Worm (Caenorhabditis elegans) whole organism, late embryonic: ENCODE results near the gene zip-6.
A peak's percentile ranks its signal among the peaks of the same experiment; 100 is the strongest.
"Not testable (repeated sequence)": the region's sequence is repeated elsewhere in the genome, so short reads cannot be mapped to it uniquely, and the experiment has no call there.

Experiments used
- C08G9.2 ChIP-seq: sonication (generic microtip); optimal IDR thresholded peaks from 2 replicates; lab custom pipeline; 2016; ENCODE audit warnings: mild to moderate bottlenecking, missing genetic modification characterization, moderate library complexity, missing compliant biosample characterization
- F13H6.1 ChIP-seq: sonication (generic microtip); optimal IDR thresholded peaks from 2 replicates; lab custom pipeline; 2016; ENCODE audit warnings: missing genetic modification characterization, missing compliant biosample characterization
- K02D7.2 ChIP-seq: sonication (generic microtip); optimal IDR thresholded peaks from 2 replicates; lab custom pipeline; 2017; ENCODE audit warnings: mild to moderate bottlenecking, missing genetic modification characterization, missing compliant biosample characterization
- Y22D7AL.16 ChIP-seq: sonication (generic microtip); optimal IDR thresholded peaks from 2 replicates; lab custom pipeline; 2016; ENCODE audit warnings: missing genetic modification characterization, missing compliant biosample characterization
- ahr-1 ChIP-seq: sonication (generic microtip); optimal IDR thresholded peaks from 2 replicates; lab custom pipeline; 2016; ENCODE audit warnings: missing genetic modification characterization, missing compliant biosample characterization
- ceh-18 ChIP-seq: sonication (generic microtip); optimal IDR thresholded peaks from 2 replicates; lab custom pipeline; 2016; ENCODE audit warnings: missing genetic modification characterization, missing compliant biosample characterization
- ceh-19 ChIP-seq: fragments of 200-800 bp; sonication (Bioruptor generic); optimal IDR thresholded peaks from 2 replicates; lab custom pipeline; 2018; ENCODE audit warnings: mild to moderate bottlenecking, missing genetic modification characterization, missing compliant biosample characterization
- ceh-24 ChIP-seq: sonication (generic microtip); optimal IDR thresholded peaks from 2 replicates; lab custom pipeline; 2016; ENCODE audit warnings: mild to moderate bottlenecking, missing genetic modification characterization, missing compliant biosample characterization
- ceh-31 ChIP-seq: sonication (generic microtip); optimal IDR thresholded peaks from 2 replicates; lab custom pipeline; 2016; ENCODE audit warnings: missing genetic modification characterization, missing compliant biosample characterization
- ceh-48 ChIP-seq: sonication (generic microtip); optimal IDR thresholded peaks from 2 replicates; lab custom pipeline; 2016; ENCODE audit warnings: missing genetic modification characterization, inconsistent platforms, missing compliant biosample characterization
- elt-2 ChIP-seq: sonication (generic microtip); optimal IDR thresholded peaks from 2 replicates; lab custom pipeline; 2016; ENCODE audit warnings: missing genetic modification reagents, missing genetic modification characterization, missing compliant biosample characterization
- elt-4 ChIP-seq: sonication (generic microtip); optimal IDR thresholded peaks from 2 replicates; lab custom pipeline; 2016; ENCODE audit warnings: missing genetic modification characterization, missing compliant biosample characterization
- eyg-1 ChIP-seq: sonication (generic microtip); optimal IDR thresholded peaks from 2 replicates; lab custom pipeline; 2016; ENCODE audit warnings: missing genotype, missing genetic modification characterization, missing compliant biosample characterization
- hlh-13 ChIP-seq: fragments of 200-800 bp; sonication (Bioruptor generic); optimal IDR thresholded peaks from 2 replicates; lab custom pipeline; 2018; ENCODE audit warnings: mild to moderate bottlenecking, missing genetic modification characterization, missing compliant biosample characterization
- hlh-15 ChIP-seq: sonication (generic microtip); optimal IDR thresholded peaks from 2 replicates; lab custom pipeline; 2016; ENCODE audit warnings: missing genetic modification characterization, missing compliant biosample characterization
- hlh-8 ChIP-seq: sonication (generic microtip); optimal IDR thresholded peaks from 2 replicates; lab custom pipeline; 2016; ENCODE audit warnings: missing genotype, missing genetic modification characterization, missing compliant biosample characterization
- nfya-1 ChIP-seq: sonication (generic microtip); optimal IDR thresholded peaks from 2 replicates; lab custom pipeline; 2017; ENCODE audit warnings: missing genetic modification characterization, mild to moderate bottlenecking, missing compliant biosample characterization, antibody characterized with exemption, moderate library complexity
- nhr-11 ChIP-seq: fragments of 150-350 bp; optimal IDR thresholded peaks from 2 replicates; lab custom pipeline; 2014; ENCODE audit warnings: missing biosample characterization, missing genetic modification characterization
- odd-2 ChIP-seq: sonication (generic microtip); optimal IDR thresholded peaks from 2 replicates; lab custom pipeline; 2017; ENCODE audit warnings: antibody characterized with exemption, mild to moderate bottlenecking, missing genetic modification characterization, missing compliant biosample characterization
- pha-2 ChIP-seq: sonication (generic microtip); optimal IDR thresholded peaks from 2 replicates; lab custom pipeline; 2017; ENCODE audit warnings: mild to moderate bottlenecking, missing genetic modification characterization, missing compliant biosample characterization
- ref-2 ChIP-seq: sonication (generic microtip); optimal IDR thresholded peaks from 2 replicates; lab custom pipeline; 2016; ENCODE audit warnings: missing genetic modification characterization, missing compliant biosample characterization
- rnt-1 ChIP-seq: sonication (generic microtip); optimal IDR thresholded peaks from 2 replicates; lab custom pipeline; 2016; ENCODE audit warnings: missing genetic modification characterization, missing compliant biosample characterization
- sox-2 ChIP-seq: fragments of 200-800 bp; sonication (Bioruptor generic); IDR thresholded peaks from 2 replicates; pipeline ENCODE4 v1.3.6; 2022; ENCODE audit warnings: missing genetic modification reagents, missing genetic modification characterization, missing compliant biosample characterization
- tbx-2 ChIP-seq: sonication (generic microtip); optimal IDR thresholded peaks from 2 replicates; lab custom pipeline; 2016; ENCODE audit warnings: missing genetic modification characterization, missing compliant biosample characterization
- ttx-3 ChIP-seq: sonication (generic microtip); optimal IDR thresholded peaks from 2 replicates; lab custom pipeline; 2016; ENCODE audit warnings: missing genetic modification reagents, missing genetic modification characterization, missing compliant biosample characterization
- unc-3 ChIP-seq, 2 experiments: fragments of 200-800 bp in 1 of 2; sonication (Bioruptor generic) in 1 of 2; sonication (generic microtip) in 1 of 2; conservative IDR thresholded peaks in 1 of 2; optimal IDR thresholded peaks in 1 of 2; 2 replicates each; pipeline versions ENCODE4 v1.3.6 to Lab custom; 2016 to 2022; ENCODE audit warnings: missing compliant biosample characterization in 2 of 2, missing genetic modification characterization in 2 of 2, missing genetic modification reagents in 1 of 2
- zip-5 ChIP-seq: sonication (generic microtip); optimal IDR thresholded peaks from 2 replicates; lab custom pipeline; 2016; ENCODE audit warnings: missing genetic modification characterization, missing compliant biosample characterization

zip-6 gene

DNA sequence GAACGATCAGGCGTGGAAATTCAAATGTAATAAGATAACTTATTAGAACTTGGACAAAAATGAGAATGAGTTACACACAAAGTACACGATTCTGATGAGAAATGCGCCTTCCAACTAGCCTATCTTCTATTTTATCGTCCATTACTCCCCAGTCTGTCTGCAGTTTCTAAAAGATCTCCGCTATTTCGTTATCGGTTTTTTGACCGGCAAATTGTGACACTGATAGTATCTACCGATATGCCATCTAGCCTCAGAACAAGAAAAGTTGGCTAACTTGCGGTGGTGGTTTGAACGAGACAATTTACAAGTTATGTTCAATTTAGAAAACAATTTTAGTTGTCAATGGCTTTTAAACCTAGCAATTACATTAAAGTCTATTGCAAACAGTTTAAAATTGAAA lies 6.4 kb downstream of the zip-6 start:
- TF ChIP-seq elt-2 (peak; percentile 89), hlh-13 (GFP tag; lab: Kevin White, UChicago) (no peak)

- no peak for TF ChIP-seq K02D7.2 (tag; lab: Kevin White, UChicago)
- TF ChIP-seq ceh-31 (tag; lab: Kevin White, UChicago): no peak
- TF ChIP-seq pha-2 (tag; lab: Kevin White, UChicago): no peak
- no peak for TF ChIP-seq hlh-15 (tag; lab: Kevin White, UChicago)
- no peak for TF ChIP-seq tbx-2 (tag; lab: Kevin White, UChicago)
- no peak for TF ChIP-seq ttx-3 (tag; lab: Kevin White, UChicago)
- no peak for TF ChIP-seq elt-4
- no peak for TF ChIP-seq ceh-48 (tag; lab: Kevin White, UChicago)
- TF ChIP-seq ceh-24 (tag; lab: Kevin White, UChicago): no peak
- TF ChIP-seq C08G9.2 (tag; lab: Kevin White, UChicago): no peak
These were observed 7.1 kb downstream of the zip-6 start, which contains the start of gene adk-1 for ce11 chrIV:11210781-11211256. Gene adk-1, minus strand, starts transcription at chrIV:11210831.

ce11 chrIV:11207186-11207585 lies 10.8 kb downstream of the zip-6 start, which contains the start of gene R07H5.9:
Gene R07H5.9, plus strand, starts transcription at chrIV:11207486.
- no peak for TF ChIP-seq hlh-8 (tag; lab: Kevin White, UChicago)
- no peak for TF ChIP-seq unc-3 (GFP tag; conservative IDR thresholded peaks at IDR 0.05; lab: Robert Waterston, UW)
- TF ChIP-seq unc-3 (tag; optimal IDR thresholded peaks at IDR 0.05; lab: Kevin White, UChicago): no peak
- no peak for TF ChIP-seq ceh-19
- no peak for TF ChIP-seq nfya-1
- TF ChIP-seq nhr-11 (tag; lab: Kevin White, UChicago): no peak
- TF ChIP-seq rnt-1 (tag; lab: Kevin White, UChicago): no peak
- no peak for TF ChIP-seq odd-2 (tag; lab: Kevin White, UChicago)
- TF ChIP-seq elt-4: no peak
- TF ChIP-seq eyg-1 (tag; lab: Kevin White, UChicago): no peak
- no peak for TF ChIP-seq ref-2 (tag; lab: Kevin White, UChicago)

- TF ChIP-seq Y22D7AL.16; ahr-1 (tag; lab: Kevin White, UChicago); eyg-1 (tag; lab: Kevin White, UChicago): not testable (repeated sequence)
These were observed 15.5 kb downstream of the zip-6 start, which contains the start of gene R07H5.11 for ce11 chrIV:11202389-11202788. Gene R07H5.11, plus strand, starts transcription at chrIV:11202768.

- peak; percentile 12 for TF ChIP-seq ceh-31 (tag; lab: Kevin White, UChicago)
- TF ChIP-seq, all 69 proteins: peak for 1; not testable (repeated sequence) for 68
These were observed 19.0 kb downstream of the zip-6 start, which contains the start of gene R07H5.16 for ce11 chrIV:11198983-11199382. Gene R07H5.16, plus strand, starts transcription at chrIV:11199330.

DNA sequence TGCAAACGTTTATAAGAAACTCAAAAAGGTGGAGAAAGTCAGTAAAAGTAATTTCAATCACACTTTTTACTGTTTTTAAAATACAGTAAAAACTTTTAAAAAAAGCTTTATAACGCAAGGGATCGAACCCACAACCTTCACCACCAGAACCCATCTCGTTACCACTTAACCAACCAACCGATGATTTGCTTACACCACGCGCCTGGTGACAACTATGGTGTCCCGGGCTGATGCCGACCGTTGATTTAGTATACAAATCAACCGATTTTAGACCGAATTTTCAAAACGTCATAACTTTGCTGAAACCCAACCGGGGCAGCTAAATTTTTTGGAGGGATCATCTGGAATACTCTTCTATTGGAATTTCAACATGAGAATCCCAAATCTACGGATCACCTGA lies 21.1 kb downstream of the zip-6 start:
- TF ChIP-seq sox-2 (GFP tag; lab: Robert Waterston, UW): peak; percentile 22; the same call in 1 of the 2 replicates

ce11 chrIV:11189411-11189810 lies 28.5 kb downstream of the zip-6 start, which contains the start of gene fbxb-79:
Gene fbxb-79, minus strand, starts transcription at chrIV:11189511.
- TF ChIP-seq ceh-48 (tag; lab: Kevin White, UChicago) (no peak), zip-5 (tag; lab: Kevin White, UChicago) (no peak), K02D7.2 (tag; lab: Kevin White, UChicago) (no peak), F13H6.1 (no peak), ceh-18 (tag; lab: Kevin White, UChicago) (no peak)
